Worm (Caenorhabditis elegans): Measurements from ENCODE around the gene ndua-5.
A peak's percentile ranks its signal among the peaks of the same experiment; 100 is the strongest.

ndua-5 gene

ce11 chrIV:9535105-9535504, 10.4 kb upstream of the ndua-5 start:
- peak; percentile 70 for TF ChIP-seq nhr-21 (tag; optimal IDR thresholded peaks at IDR 0.05)
- TF ChIP-seq crh-2 (tag; optimal IDR thresholded peaks at IDR 0.05), result peak; percentile 33
- peak; percentile 82 for TF ChIP-seq blmp-1 (tag; optimal IDR thresholded peaks at IDR 0.05; ENCODE audit: insufficient read depth)
- peak; percentile 76 for TF ChIP-seq sma-3 (GFP tag; optimal IDR thresholded peaks at IDR 0.05)
- no peak for TF ChIP-seq elt-1 (tag; optimal IDR thresholded peaks at IDR 0.05)
- no peak for TF ChIP-seq ama-1 (optimal IDR thresholded peaks at IDR 0.05)
- peak; percentile 28 for TF ChIP-seq nhr-129 (tag; optimal IDR thresholded peaks at IDR 0.05)
- TF ChIP-seq zag-1 (tag; optimal IDR thresholded peaks at IDR 0.05), result no peak
- peak; percentile 69 for TF ChIP-seq nhr-25 (tag; optimal IDR thresholded peaks at IDR 0.05)
- TF ChIP-seq sma-9 (GFP tag; optimal IDR thresholded peaks at IDR 0.05), result peak; percentile 72
- no peak for TF ChIP-seq sma-9 (tag; optimal IDR thresholded peaks at IDR 0.05)
- peak; percentile 36 for TF ChIP-seq fos-1 (tag; optimal IDR thresholded peaks at IDR 0.05)

DNA sequence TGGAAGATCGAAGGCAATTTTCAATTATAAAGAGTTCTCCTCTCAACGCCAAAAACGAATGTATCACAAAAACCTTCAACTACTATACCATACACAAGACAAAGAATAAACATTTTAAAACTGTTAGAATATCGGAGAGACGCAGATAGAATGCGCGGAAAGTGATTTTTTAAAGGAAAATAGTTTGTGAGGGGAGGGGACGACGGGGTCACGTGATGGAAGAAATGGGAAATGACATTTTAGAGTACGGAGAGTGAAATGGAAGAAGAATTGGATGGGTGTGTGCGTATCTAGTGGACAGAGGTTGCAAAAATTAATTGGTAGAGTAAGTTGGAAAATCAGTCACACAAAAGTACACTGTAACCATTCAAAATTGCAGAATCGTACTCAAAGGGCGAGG, 9.6 kb upstream of the ndua-5 start:
- no peak for TF ChIP-seq ztf-11 (tag; optimal IDR thresholded peaks at IDR 0.05)
- no peak for TF ChIP-seq mbf-1 (tag; optimal IDR thresholded peaks at IDR 0.05)
- TF ChIP-seq alr-1 (tag; optimal IDR thresholded peaks at IDR 0.05), result no peak
- TF ChIP-seq skn-1 (tag; optimal IDR thresholded peaks at IDR 0.05), result no peak
- no peak for TF ChIP-seq unc-39 (tag; optimal IDR thresholded peaks at IDR 0.05)
- no peak for TF ChIP-seq unc-55 (GFP tag; optimal IDR thresholded peaks at IDR 0.05)
- TF ChIP-seq sem-4 (tag; optimal IDR thresholded peaks at IDR 0.05), result no peak
- TF ChIP-seq ztf-1 (GFP tag; conservative IDR thresholded peaks at IDR 0.05), result no peak
- peak; percentile 79 for TF ChIP-seq sma-3 (GFP tag; optimal IDR thresholded peaks at IDR 0.05)
- TF ChIP-seq crh-2 (tag; optimal IDR thresholded peaks at IDR 0.05), result peak; percentile 38
- no peak for TF ChIP-seq lin-11 (tag; optimal IDR thresholded peaks at IDR 0.05)
- peak; percentile 27 for TF ChIP-seq egl-27 (tag; optimal IDR thresholded peaks at IDR 0.05)
- no peak for TF ChIP-seq snpc-4 (tag; optimal IDR thresholded peaks at IDR 0.05)
- TF ChIP-seq elt-3 (tag; optimal IDR thresholded peaks at IDR 0.05), result no peak
- no peak for TF ChIP-seq dmd-4 (tag; optimal IDR thresholded peaks at IDR 0.05)
- no peak for TF ChIP-seq nhr-11 (tag; optimal IDR thresholded peaks at IDR 0.05)
- peak; percentile 20 for TF ChIP-seq C34F6.9 (tag; optimal IDR thresholded peaks at IDR 0.05)
- TF ChIP-seq zag-1 (tag; optimal IDR thresholded peaks at IDR 0.05), result no peak
- peak; percentile 50 for TF ChIP-seq gmeb-1 (tag; optimal IDR thresholded peaks at IDR 0.05)
- TF ChIP-seq nhr-21 (tag; optimal IDR thresholded peaks at IDR 0.05), result peak; percentile 41
- TF ChIP-seq nhr-6 (tag; optimal IDR thresholded peaks at IDR 0.05), result no peak
- TF ChIP-seq ceh-82 (tag; optimal IDR thresholded peaks at IDR 0.05), result no peak
- TF ChIP-seq elt-1 (tag; optimal IDR thresholded peaks at IDR 0.05), result no peak
- TF ChIP-seq R02D3.7 (tag; optimal IDR thresholded peaks at IDR 0.05), result no peak
- TF ChIP-seq ceh-16 (tag; optimal IDR thresholded peaks at IDR 0.05), result peak; percentile 72
- no peak for TF ChIP-seq Y55F3AM.14 (GFP tag; optimal IDR thresholded peaks at IDR 0.05)
- no peak for TF ChIP-seq lin-13 (GFP tag; optimal IDR thresholded peaks at IDR 0.05)
- TF ChIP-seq ztf-4 (tag; optimal IDR thresholded peaks at IDR 0.05), result no peak
- TF ChIP-seq aly-2 (tag; optimal IDR thresholded peaks at IDR 0.05), result no peak
- TF ChIP-seq mdl-1 (tag; optimal IDR thresholded peaks at IDR 0.05), result no peak
- TF ChIP-seq peb-1 (tag; optimal IDR thresholded peaks at IDR 0.05), result no peak
- no peak for TF ChIP-seq nhr-237 (tag; optimal IDR thresholded peaks at IDR 0.05)
- no peak for TF ChIP-seq nhr-23 (tag; optimal IDR thresholded peaks at IDR 0.05)
- no peak for TF ChIP-seq nhr-12 (tag; optimal IDR thresholded peaks at IDR 0.05)
- TF ChIP-seq sma-9 (GFP tag; optimal IDR thresholded peaks at IDR 0.05), result peak; percentile 61
- no peak for TF ChIP-seq sma-9 (tag; optimal IDR thresholded peaks at IDR 0.05)
- peak; percentile 9 for TF ChIP-seq F13H6.1 (tag; optimal IDR thresholded peaks at IDR 0.05)
- TF ChIP-seq lsy-2 (tag; optimal IDR thresholded peaks at IDR 0.05), result peak in 1 of 2 experiments; percentile 34
- no peak for TF ChIP-seq ama-1 (optimal IDR thresholded peaks at IDR 0.05)
- no peak for TF ChIP-seq unc-62 (GFP tag; optimal IDR thresholded peaks at IDR 0.05)
- TF ChIP-seq mab-5 (tag; optimal IDR thresholded peaks at IDR 0.05), result no peak
- TF ChIP-seq nhr-10 (tag; optimal IDR thresholded peaks at IDR 0.05), result no peak
- TF ChIP-seq ZK546.5 (tag; optimal IDR thresholded peaks at IDR 0.05), result no peak
- peak; percentile 67 for TF ChIP-seq blmp-1 (tag; optimal IDR thresholded peaks at IDR 0.05; ENCODE audit: insufficient read depth)
- TF ChIP-seq nhr-77 (tag; optimal IDR thresholded peaks at IDR 0.05), result no peak
- peak; percentile 63 for TF ChIP-seq nhr-129 (tag; optimal IDR thresholded peaks at IDR 0.05)
- TF ChIP-seq nhr-25 (tag; optimal IDR thresholded peaks at IDR 0.05), result peak; percentile 89
- TF ChIP-seq fos-1 (tag; optimal IDR thresholded peaks at IDR 0.05), result peak; percentile 9
- no peak for TF ChIP-seq lin-39 (tag; optimal IDR thresholded peaks at IDR 0.05)
